Worm (Caenorhabditis elegans) whole organism, L4/young adult: ENCODE measurements around the gene M01B2.12.

Experiments
- dao-5 ChIP-seq: sonication (generic microtip); optimal IDR thresholded peaks from 2 replicates; lab custom pipeline; 2016; ENCODE audit warnings: missing genotype, missing genetic modification characterization, moderate library complexity, missing compliant biosample characterization
- him-1 ChIP-seq: sonication (generic microtip); optimal IDR thresholded peaks from 2 replicates; lab custom pipeline; 2016; ENCODE audit warnings: missing genotype, missing genetic modification reagents, missing genetic modification characterization, missing compliant biosample characterization

ce11 chrV:15305502-15305901 lies 41.5 kb upstream of the M01B2.12 start, which contains the start of gene T26H8.5:
- TF ChIP-seq him-1: no peak
- no peak for TF ChIP-seq dao-5
